Fruit fly (Drosophila melanogaster): ENCODE data around the gene ecd.

The ecd gene

dm6 chr3L:2243846-2244528 is 21.7 kb downstream of the ecd start, which contains the start of gene CG32301:
Gene CG32301, plus strand, starts transcription at chr3L:2244478.
- no peak for TF ChIP-seq CG8478 (optimal IDR thresholded peaks at IDR 0.05)
- peak; percentile 44 to 54 for TF ChIP-seq CTCF (optimal IDR thresholded peaks at IDR 0.05)

DNA sequence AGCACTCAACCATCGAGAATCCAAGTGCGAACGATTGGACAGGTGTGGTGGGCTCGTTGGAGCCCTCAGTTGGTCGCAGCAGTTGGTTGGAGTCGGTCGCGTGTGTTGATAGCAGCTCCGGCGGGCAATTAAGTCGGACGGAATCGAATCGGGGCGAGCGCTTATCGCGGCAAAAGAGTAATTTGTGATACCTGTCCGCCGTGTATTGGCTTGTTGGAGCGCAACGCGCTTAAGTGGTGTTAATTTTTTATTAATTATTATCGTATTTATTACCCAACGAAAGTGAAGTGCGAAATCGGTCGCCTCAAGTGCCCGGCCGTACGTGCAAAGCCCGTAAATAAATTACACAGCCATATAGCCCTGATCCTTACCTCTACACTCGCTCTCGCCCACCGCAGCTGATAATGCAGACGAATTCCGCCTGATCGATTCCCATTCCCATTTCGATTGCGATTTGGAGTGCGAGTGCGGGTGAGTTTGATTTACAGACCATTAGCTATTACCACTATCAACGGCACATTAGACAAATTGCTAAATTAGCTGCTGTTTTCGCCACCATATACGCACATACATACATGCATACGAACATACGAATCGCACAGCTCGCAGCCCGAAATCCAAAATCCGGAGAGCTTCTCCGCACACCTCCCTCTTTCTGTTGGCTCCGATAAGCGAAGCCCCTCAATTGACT is 28.0 kb downstream of the ecd start, which contains the start of gene ACXD:
Gene ACXD, plus strand, starts transcription at position 66 of the 691 bp plus-strand sequence.
- no peak for TF ChIP-seq CG8478 (optimal IDR thresholded peaks at IDR 0.05)

DNA sequence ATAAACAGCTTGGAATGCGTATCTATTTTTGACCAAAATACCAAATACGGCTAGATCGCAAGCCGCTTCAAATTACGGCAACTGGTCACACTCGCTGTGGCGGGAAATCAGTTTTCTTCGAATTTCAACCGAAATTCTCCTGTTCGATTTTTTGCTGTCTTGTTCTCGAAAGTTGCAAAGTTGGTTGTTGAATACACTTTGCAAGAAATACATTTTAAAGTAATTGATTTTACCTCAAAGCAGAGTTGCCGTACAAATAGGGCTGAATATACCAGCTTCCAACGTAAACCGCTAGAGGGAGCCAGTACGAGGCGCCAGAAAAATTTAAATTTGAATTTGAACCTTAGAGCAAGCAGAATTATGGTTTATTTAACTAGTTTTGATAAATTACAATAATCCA is 28.6 kb downstream of the ecd start, which contains the start of gene CG9018:
Gene CG9018, minus strand, starts transcription at position 43 of the 400 bp plus-strand sequence.
- peak; percentile 91 for TF ChIP-seq CTCF (optimal IDR thresholded peaks at IDR 0.05)
- no peak for TF ChIP-seq CG8478 (optimal IDR thresholded peaks at IDR 0.05)

DNA sequence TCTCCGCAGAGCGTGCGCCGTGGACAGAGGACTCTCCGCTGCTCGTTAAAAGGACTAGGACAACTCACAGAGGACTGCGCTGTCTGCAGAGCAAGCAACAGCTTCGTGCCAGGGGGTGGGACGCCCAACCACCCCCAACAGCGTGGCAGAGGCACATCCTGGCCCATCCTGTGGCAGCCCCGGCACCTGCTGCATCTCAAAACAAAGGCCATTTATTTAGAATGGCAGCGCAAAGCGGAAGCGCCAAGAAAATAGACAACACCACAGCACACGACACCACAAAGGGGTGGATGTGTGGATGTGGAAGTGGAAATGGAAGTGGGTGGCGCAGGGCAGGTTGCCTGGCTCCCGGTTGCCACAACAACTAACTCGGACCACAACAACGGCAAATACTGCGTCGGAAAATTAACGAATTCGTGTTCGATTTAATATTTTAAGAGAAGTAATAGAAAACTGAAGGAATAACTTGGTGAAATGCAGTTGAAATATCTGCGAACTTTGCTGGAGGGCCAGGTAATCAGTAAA is 36.4 kb downstream of the ecd start, which contains the start of gene Oseg2:
Gene Oseg2, plus strand, starts transcription at position 475 of the 525 bp plus-strand sequence.
- TF ChIP-seq CG8478 (optimal IDR thresholded peaks at IDR 0.05) (no peak), CTCF (optimal IDR thresholded peaks at IDR 0.05) (peak in 1 of 2 experiments; percentile 47)

DNA sequence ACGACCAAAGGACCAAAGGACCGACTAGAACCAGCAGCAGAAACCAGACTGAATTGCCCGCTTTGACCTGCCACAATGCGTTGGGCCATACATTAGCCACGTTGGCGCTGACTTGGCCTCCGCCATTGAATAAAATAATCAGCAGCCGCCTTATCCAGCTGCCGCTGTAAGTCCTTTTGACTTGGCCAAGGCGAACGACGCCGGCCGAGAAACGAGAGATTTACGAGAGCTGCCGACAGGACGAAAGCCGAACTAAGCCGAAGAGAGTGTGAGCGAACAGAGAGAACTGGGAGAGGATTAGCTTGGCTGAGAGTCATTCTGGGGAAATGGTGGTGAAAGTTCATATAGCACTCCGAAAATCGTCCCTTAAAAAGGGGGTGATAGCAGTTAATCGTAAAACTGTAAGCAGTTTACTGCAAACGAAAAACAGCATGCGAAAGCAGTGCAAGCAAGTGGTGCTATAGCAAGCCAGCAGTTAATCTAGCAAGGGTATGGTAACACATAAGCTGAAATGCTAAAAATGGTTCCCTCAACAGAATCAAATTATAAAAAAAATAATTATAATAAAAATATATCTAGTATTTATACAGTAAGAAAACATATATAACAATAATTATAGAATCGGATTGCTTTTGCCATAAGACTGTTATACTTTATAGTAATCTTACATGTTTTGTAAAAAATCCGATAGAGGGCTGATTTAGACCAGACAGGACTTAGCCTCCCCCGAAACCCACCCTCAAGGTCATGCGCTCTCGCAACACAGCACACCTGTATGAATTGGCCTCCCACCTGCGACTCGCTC is 37.1 kb downstream of the ecd start:
- TF ChIP-seq CTCF (optimal IDR thresholded peaks at IDR 0.05), result peak; percentile 40 to 61
- TF ChIP-seq CG8478 (optimal IDR thresholded peaks at IDR 0.05), result no peak
